Fruit fly (Drosophila melanogaster) whole organism, embryonic: ENCODE data around the gene CG11294.

Experiments
- Atf3 ChIP-seq: fragments of 200-800 bp; sonication (Bioruptor generic); optimal IDR thresholded peaks from 3 replicates; lab custom pipeline; 2016; ENCODE audit warnings: missing biosample characterization, missing genetic modification characterization
- Blimp-1 ChIP-seq: fragments of 200-800 bp; sonication (Bioruptor generic); optimal IDR thresholded peaks from 3 replicates; lab custom pipeline; 2018; ENCODE audit warnings: missing biosample characterization, missing genetic modification characterization, mild to moderate bottlenecking, moderate library complexity, missing genetic modification reagents
- CG10431 ChIP-seq: fragments of 200-800 bp; sonication (Bioruptor generic); optimal IDR thresholded peaks from 3 replicates; lab custom pipeline; 2018; ENCODE audit warnings: missing biosample characterization, mild to moderate bottlenecking, missing genetic modification characterization
- CG10979 ChIP-seq: fragments of 200-800 bp; sonication (Bioruptor generic); optimal IDR thresholded peaks from 2 replicates; lab custom pipeline; 2018; ENCODE audit warnings: missing biosample characterization, mild to moderate bottlenecking, missing genetic modification characterization, moderate library complexity
- CG11723 ChIP-seq: fragments of 200-800 bp; sonication (Bioruptor generic); optimal IDR thresholded peaks from 2 replicates; lab custom pipeline; 2017; ENCODE audit warnings: missing biosample characterization, mild to moderate bottlenecking, missing genetic modification characterization
- CG13775 ChIP-seq: fragments of 200-800 bp; sonication (Bioruptor generic); optimal IDR thresholded peaks from 3 replicates; lab custom pipeline; 2017; ENCODE audit warnings: missing biosample characterization, mild to moderate bottlenecking, missing genetic modification characterization
- CG14860 ChIP-seq: fragments of 200-800 bp; sonication (Bioruptor generic); IDR thresholded peaks from 3 replicates; pipeline ENCODE4 v1.3.6; 2022; ENCODE audit warnings: missing biosample characterization, missing genetic modification characterization; ENCODE audit not compliant: partially characterized antibody
- CG15011 ChIP-seq: fragments of 200-800 bp; sonication (Bioruptor generic); optimal IDR thresholded peaks from 3 replicates; lab custom pipeline; 2018; ENCODE audit warnings: missing biosample characterization, mild to moderate bottlenecking, missing genetic modification characterization
- CG17829 ChIP-seq: fragments of 200-800 bp; optimal IDR thresholded peaks from 2 replicates; lab custom pipeline; 2019; ENCODE audit warnings: missing biosample characterization, mild to moderate bottlenecking, missing genetic modification characterization, moderate library complexity
- CG2712 ChIP-seq: fragments of 200-800 bp; optimal IDR thresholded peaks from 3 replicates; lab custom pipeline; 2019; ENCODE audit warnings: missing biosample characterization, mild to moderate bottlenecking, missing genetic modification characterization, moderate library complexity
- CG6791 ChIP-seq: fragments of 200-800 bp; sonication (Bioruptor generic); IDR thresholded peaks from 3 replicates; pipeline ENCODE4 v1.3.6; 2022; ENCODE audit warnings: missing biosample characterization, missing genetic modification characterization; ENCODE audit not compliant: partially characterized antibody
- CG7372 ChIP-seq: fragments of 200-800 bp; sonication (Bioruptor generic); IDR thresholded peaks from 2 replicates; pipeline ENCODE4 v1.3.6; 2022; ENCODE audit warnings: missing biosample characterization, missing genetic modification characterization
- CG7928 ChIP-seq: fragments of 200-800 bp; sonication (Bioruptor generic); optimal IDR thresholded peaks from 2 replicates; lab custom pipeline; 2017; ENCODE audit warnings: missing biosample characterization, mild to moderate bottlenecking, missing genetic modification characterization
- CG8290 ChIP-seq, 3 experiments: fragments of 200-800 bp; sonication (Bioruptor generic); optimal IDR thresholded peaks; 2 replicates each; lab custom pipeline; 2016 to 2019; ENCODE audit warnings: missing biosample characterization in 3 of 3, missing genetic modification characterization in 3 of 3, mild to moderate bottlenecking in 2 of 3, moderate library complexity in 1 of 3
- Fer3 ChIP-seq: fragments of 200-800 bp; sonication (Bioruptor generic); optimal IDR thresholded peaks from 2 replicates; lab custom pipeline; 2018; ENCODE audit warnings: missing biosample characterization, mild to moderate bottlenecking, missing genetic modification characterization, moderate library complexity
- H15 ChIP-seq: fragments of 200-800 bp; sonication (Bioruptor generic); IDR thresholded peaks from 3 replicates; pipeline ENCODE4 v1.3.6; 2022; ENCODE audit warnings: missing biosample characterization, missing genetic modification characterization
- H2.0 ChIP-seq: fragments of 200-800 bp; sonication (Bioruptor generic); IDR thresholded peaks from 2 replicates; pipeline ENCODE4 v1.3.6; 2022; ENCODE audit warnings: missing biosample characterization, missing genetic modification characterization
- HLH3B ChIP-seq: fragments of 200-800 bp; sonication (Bioruptor generic); IDR thresholded peaks from 2 replicates; pipeline ENCODE4 v1.3.6; 2022; ENCODE audit warnings: missing biosample characterization, missing genetic modification characterization
- HmgZ ChIP-seq: fragments of 200-800 bp; sonication (Bioruptor generic); optimal IDR thresholded peaks from 2 replicates; lab custom pipeline; 2018; ENCODE audit warnings: missing biosample characterization, mild to moderate bottlenecking, missing genetic modification characterization
- Hmr ChIP-seq: fragments of 200-800 bp; sonication (Bioruptor generic); optimal IDR thresholded peaks from 3 replicates; lab custom pipeline; 2017; ENCODE audit warnings: mild to moderate bottlenecking, missing biosample characterization, missing genetic modification reagents, missing genetic modification characterization
- Lpt ChIP-seq: fragments of >200 bp; optimal IDR thresholded peaks from 2 replicates; lab custom pipeline; 2018; ENCODE audit warnings: missing biosample characterization, missing genetic modification characterization
- MTF-1 ChIP-seq: fragments of 200-800 bp; sonication (Bioruptor generic); optimal IDR thresholded peaks from 2 replicates; lab custom pipeline; 2018; ENCODE audit warnings: missing biosample characterization, mild to moderate bottlenecking, missing genetic modification characterization, borderline replicate concordance
- Spps ChIP-seq: fragments of 200-800 bp; sonication (Bioruptor generic); optimal IDR thresholded peaks from 2 replicates; lab custom pipeline; 2018; ENCODE audit warnings: missing biosample characterization, mild to moderate bottlenecking, missing genetic modification characterization
- Usf ChIP-seq: fragments of 200-800 bp; sonication (Bioruptor generic); optimal IDR thresholded peaks from 2 replicates; lab custom pipeline; 2017; ENCODE audit warnings: missing genotype, missing biosample characterization, missing genetic modification characterization
- Xbp1 ChIP-seq: fragments of 200-800 bp; sonication (Bioruptor generic); optimal IDR thresholded peaks from 3 replicates; lab custom pipeline; 2016; ENCODE audit warnings: missing biosample characterization, mild to moderate bottlenecking, missing genetic modification characterization
- al ChIP-seq: fragments of 200-800 bp; sonication (Bioruptor generic); IDR thresholded peaks from 2 replicates; pipeline ENCODE4 v1.3.6; 2022; ENCODE audit warnings: missing biosample characterization, missing genetic modification characterization
- ara ChIP-seq: fragments of 200-800 bp; sonication (Bioruptor generic); IDR thresholded peaks from 2 replicates; pipeline ENCODE4 v1.3.6; 2022; ENCODE audit warnings: missing biosample characterization, missing genetic modification characterization
- chif ChIP-seq, 2 experiments: fragments of 200-800 bp; sonication (Bioruptor generic); optimal IDR thresholded peaks; 3 replicates each; lab custom pipeline; 2016; ENCODE audit warnings: missing biosample characterization in 2 of 2, missing genetic modification characterization in 2 of 2
- dan ChIP-seq: fragments of 200-800 bp; sonication (Bioruptor generic); IDR thresholded peaks from 2 replicates; pipeline ENCODE4 v1.3.6; 2022; ENCODE audit warnings: missing biosample characterization, missing genetic modification characterization
- disco-r ChIP-seq: fragments of 200-800 bp; sonication (Bioruptor generic); optimal IDR thresholded peaks from 2 replicates; lab custom pipeline; 2016; ENCODE audit warnings: missing biosample characterization, missing genetic modification characterization
- emc ChIP-seq: fragments of 200-800 bp; sonication (Bioruptor generic); optimal IDR thresholded peaks from 2 replicates; lab custom pipeline; 2016; ENCODE audit warnings: missing biosample characterization, missing genetic modification characterization
- esg ChIP-seq: fragments of 200-800 bp; sonication (Bioruptor generic); conservative IDR thresholded peaks from 2 replicates; pipeline ENCODE4 v1.3.6; 2022; ENCODE audit warnings: missing biosample characterization, missing genetic modification characterization
- eyg ChIP-seq: fragments of 200-800 bp; sonication (Bioruptor generic); optimal IDR thresholded peaks from 3 replicates; lab custom pipeline; 2016; ENCODE audit warnings: missing biosample characterization, missing genetic modification characterization
- fd102C ChIP-seq: fragments of 200-800 bp; sonication (Bioruptor generic); optimal IDR thresholded peaks from 2 replicates; lab custom pipeline; 2018; ENCODE audit warnings: missing biosample characterization, mild to moderate bottlenecking, missing genetic modification characterization, moderate library complexity
- hb ChIP-seq: fragments of 200-800 bp; sonication (Bioruptor generic); IDR thresholded peaks from 3 replicates; pipeline ENCODE4 v1.3.6; 2022; ENCODE audit warnings: missing biosample characterization, missing genetic modification characterization; ENCODE audit not compliant: partially characterized antibody
- hth ChIP-seq: fragments of >200 bp; optimal IDR thresholded peaks from 2 replicates; lab custom pipeline; 2017; ENCODE audit warnings: inconsistent platforms
- klu ChIP-seq: fragments of 200-800 bp; sonication (Bioruptor generic); IDR thresholded peaks from 2 replicates; pipeline ENCODE4 v1.3.6; 2022; ENCODE audit warnings: missing biosample characterization, missing genetic modification characterization
- maf-S ChIP-seq: fragments of 200-800 bp; sonication (Bioruptor generic); optimal IDR thresholded peaks from 2 replicates; lab custom pipeline; 2016; ENCODE audit warnings: missing biosample characterization, missing genetic modification characterization
- otp ChIP-seq: fragments of 200-800 bp; sonication (Bioruptor generic); IDR thresholded peaks from 3 replicates; pipeline ENCODE4, ENCODE4 v1.3.6; 2022; ENCODE audit warnings: missing biosample characterization, missing genetic modification characterization
- pan ChIP-seq, 4 experiments: fragments of >200 bp in 3 of 4; fragments of 200-800 bp in 1 of 4; sonication (Bioruptor generic) in 1 of 4; optimal IDR thresholded peaks in 3 of 4; IDR thresholded peaks in 1 of 4; 2 replicates each; pipeline versions ENCODE4 v1.3.6 to Lab custom; 2017 to 2022; ENCODE audit warnings: missing biosample characterization in 2 of 4, missing genetic modification characterization in 2 of 4, mixed read lengths in 1 of 4
- phol ChIP-seq: fragments of 200-800 bp; sonication (Bioruptor generic); optimal IDR thresholded peaks from 3 replicates; lab custom pipeline; 2018; ENCODE audit warnings: missing biosample characterization, mild to moderate bottlenecking, missing genetic modification characterization, moderate library complexity
- salm ChIP-seq: fragments of 200-800 bp; sonication (Bioruptor generic); optimal IDR thresholded peaks from 2 replicates; lab custom pipeline; 2018; ENCODE audit warnings: missing biosample characterization, mild to moderate bottlenecking, missing genetic modification characterization
- slp2 ChIP-seq: fragments of 200-800 bp; sonication (Bioruptor generic); optimal IDR thresholded peaks from 2 replicates; lab custom pipeline; 2016; ENCODE audit warnings: missing biosample characterization, missing genetic modification characterization
- tgo ChIP-seq: fragments of 200-800 bp; sonication (Bioruptor generic); IDR thresholded peaks from 3 replicates; pipeline ENCODE4 v1.3.6; 2022; ENCODE audit warnings: missing biosample characterization, missing genetic modification characterization
- tna ChIP-seq: fragments of 200-800 bp; sonication (Bioruptor generic); IDR thresholded peaks from 2 replicates; pipeline ENCODE4 v1.3.6; 2022; ENCODE audit warnings: missing biosample characterization, missing genetic modification characterization; ENCODE audit not compliant: partially characterized antibody
- usp ChIP-seq: fragments of >200 bp; optimal IDR thresholded peaks from 2 replicates; lab custom pipeline; 2017; ENCODE audit warnings: missing biosample characterization, missing genetic modification characterization
- vfl ChIP-seq: fragments of 200-800 bp; sonication (Bioruptor generic); optimal IDR thresholded peaks from 2 replicates; lab custom pipeline; 2016; ENCODE audit warnings: missing biosample characterization, missing genetic modification characterization
- zf30C ChIP-seq: fragments of 200-800 bp; sonication (Bioruptor generic); optimal IDR thresholded peaks from 3 replicates; lab custom pipeline; 2018; ENCODE audit warnings: missing biosample characterization, mild to moderate bottlenecking, missing genetic modification characterization
- zfh2 ChIP-seq: fragments of 200-800 bp; sonication (Bioruptor generic); optimal IDR thresholded peaks from 2 replicates; lab custom pipeline; 2016; ENCODE audit warnings: missing biosample characterization, missing genetic modification characterization

The CG11294 gene

dm6 chrX:8709234-8709843 is 15.9 kb upstream of the CG11294 start, which contains the start of gene Hexo2 (continued):
- TF ChIP-seq CG10979 (tag; lab: Kevin White, UChicago) (peak; percentile 91), CG7928 (peak; percentile 3), CG13775 (GFP tag; lab: Kevin White, UChicago) (peak; percentile 83), phol (tag; lab: Kevin White, UChicago) (peak; percentile 93), MTF-1 (GFP tag; lab: Kevin White, UChicago) (peak; percentile 87), dan (GFP tag; lab: Robert Waterston, UW) (peak; percentile 88), H15 (peak; percentile 97), CG8290 (GFP tag; optimal IDR thresholded peaks at IDR 0.05; lab: Kevin White, UChicago) (peak; percentile 77), CG8290 (tag; optimal IDR thresholded peaks at IDR 0.05; lab: Kevin White, UChicago) (peak; percentile 19 to 98), Hmr (GFP tag; lab: Kevin White, UChicago) (peak; percentile 76), pan (optimal IDR thresholded peaks at IDR 0.05; lab: Kevin White, UChicago) (no peak), pan (GFP tag; optimal IDR thresholded peaks at IDR 0.05 in 1 of 2, IDR thresholded peaks at IDR 0.05 in 1 of 2) (peak in 1 of 2 experiments; percentile 96), slp2 (GFP tag; lab: Kevin White, UChicago) (peak; percentile 94), esg (peak; percentile 90), usp (no peak), CG14860 (GFP tag; lab: Robert Waterston, UW) (no peak), zf30C (GFP tag; lab: Kevin White, UChicago) (peak; percentile 73), HLH3B (GFP tag; lab: Robert Waterston, UW) (peak; percentile 97), Fer3 (tag; lab: Kevin White, UChicago) (peak; percentile 87), hb (GFP tag; lab: Robert Waterston, UW) (no peak), salm (tag; lab: Kevin White, UChicago) (peak; percentile 83), Spps (peak; percentile 65), tna (GFP tag; lab: Robert Waterston, UW) (no peak), vfl (peak; percentile 68), Atf3 (GFP tag; lab: Kevin White, UChicago) (peak; percentile 95), CG2712 (peak; percentile 94), al (GFP tag; lab: Robert Waterston, UW) (peak; percentile 66), disco-r (GFP tag; lab: Kevin White, UChicago) (peak; percentile 89), CG17829 (peak; percentile 93), ara (peak; percentile 96), Blimp-1 (GFP tag; lab: Kevin White, UChicago) (peak; percentile 92), otp (GFP tag; lab: Robert Waterston, UW) (peak; percentile 96), CG10431 (GFP tag; lab: Kevin White, UChicago) (peak; percentile 63), zfh2 (GFP tag; lab: Kevin White, UChicago) (peak; percentile 62), CG11723 (GFP tag; lab: Kevin White, UChicago) (peak; percentile 79), Usf (GFP tag; lab: Kevin White, UChicago) (peak; percentile 63), Xbp1 (peak; percentile 96), maf-S (GFP tag; lab: Kevin White, UChicago) (peak; percentile 85), HmgZ (tag; lab: Kevin White, UChicago) (peak; percentile 69), emc (GFP tag; lab: Kevin White, UChicago) (peak; percentile 74), CG6791 (no peak), CG15011 (GFP tag; lab: Kevin White, UChicago) (peak; percentile 73), tgo (GFP tag; lab: Robert Waterston, UW) (peak; percentile 95), H2.0 (peak; percentile 96), CG7372 (GFP tag; lab: Robert Waterston, UW) (peak; percentile 89), fd102C (peak; percentile 58), klu (GFP tag; lab: Robert Waterston, UW) (peak; percentile 86), hth (lab: Kevin White, UChicago) (no peak), Lpt (no peak), eyg (GFP tag; lab: Kevin White, UChicago) (peak; percentile 88), chif (GFP tag; optimal IDR thresholded peaks at IDR 0.05; lab: Kevin White, UChicago) (peak; percentile 96 to 97)
